Fruit fly (Drosophila melanogaster): ENCODE results near the gene Cht7.
A peak's percentile ranks its signal among the peaks of the same experiment; 100 is the strongest.

Gene Cht7

dm6 chr3L:3045256-3045743, 61.5 kb downstream of the Cht7 start (continued):
- TF ChIP-seq so (GFP tag; IDR thresholded peaks at IDR 0.05) (no peak; the same call in 2 of the 3 replicates), CG12299 (tag; optimal IDR thresholded peaks at IDR 0.05) (no peak), vnd (GFP tag; IDR thresholded peaks at IDR 0.05; ENCODE audit: partially characterized antibody) (no peak), CG10543 (GFP tag; optimal IDR thresholded peaks at IDR 0.05) (no peak), CG11695 (GFP tag; IDR thresholded peaks at IDR 0.05) (peak; percentile 33; the same call in 1 of the 3 replicates), vvl (GFP tag; IDR thresholded peaks at IDR 0.05) (peak; percentile 56; the same call in 1 of the 2 replicates), Fer2 (tag; optimal IDR thresholded peaks at IDR 0.05) (no peak), CG14441 (GFP tag; IDR thresholded peaks at IDR 0.05) (peak; percentile 27; the same call in 1 of the 2 replicates), CG10431 (GFP tag; optimal IDR thresholded peaks at IDR 0.05) (no peak), Side (GFP tag; optimal IDR thresholded peaks at IDR 0.05) (no peak), h (optimal IDR thresholded peaks at IDR 0.05) (no peak), CG14014 (GFP tag; IDR thresholded peaks at IDR 0.05) (no peak), emc (GFP tag; optimal IDR thresholded peaks at IDR 0.05) (no peak), CG5180 (GFP tag; optimal IDR thresholded peaks at IDR 0.05) (no peak), gfzf (GFP tag; optimal IDR thresholded peaks at IDR 0.05) (no peak), Sin3A (optimal IDR thresholded peaks at IDR 0.05) (no peak), CG12236 (GFP tag; optimal IDR thresholded peaks at IDR 0.05) (no peak), ap (GFP tag; IDR thresholded peaks at IDR 0.05) (no peak), CG5953 (GFP tag; IDR thresholded peaks at IDR 0.05) (no peak), CG7987 (GFP tag; optimal IDR thresholded peaks at IDR 0.05) (no peak), schlank (tag; optimal IDR thresholded peaks at IDR 0.05) (no peak), tap (tag; optimal IDR thresholded peaks at IDR 0.05) (no peak), ab (GFP tag; optimal IDR thresholded peaks at IDR 0.05) (no peak), CG15514 (GFP tag; optimal IDR thresholded peaks at IDR 0.05) (no peak), CG18476 (GFP tag; optimal IDR thresholded peaks at IDR 0.05) (no peak), her (GFP tag; optimal IDR thresholded peaks at IDR 0.05) (no peak), CG2712 (tag; optimal IDR thresholded peaks at IDR 0.05) (peak; percentile 38), CG11398 (GFP tag; optimal IDR thresholded peaks at IDR 0.05) (no peak), pum (GFP tag; optimal IDR thresholded peaks at IDR 0.05) (no peak), Bdp1 (GFP tag; optimal IDR thresholded peaks at IDR 0.05) (no peak), CG6854 (GFP tag; optimal IDR thresholded peaks at IDR 0.05) (no peak), CG11093 (GFP tag; IDR thresholded peaks at IDR 0.05) (no peak), fd3F (GFP tag; optimal IDR thresholded peaks at IDR 0.05) (peak; percentile 23), salm (tag; optimal IDR thresholded peaks at IDR 0.05) (no peak), sens-2 (GFP tag; IDR thresholded peaks at IDR 0.05) (no peak), CG17385 (GFP tag; optimal IDR thresholded peaks at IDR 0.05) (peak; percentile 44), sob (GFP tag; IDR thresholded peaks at IDR 0.05) (no peak), chif (GFP tag; optimal IDR thresholded peaks at IDR 0.05) (no peak), az2 (GFP tag; optimal IDR thresholded peaks at IDR 0.05) (peak; percentile 52), CG16813 (GFP tag; IDR thresholded peaks at IDR 0.05; ENCODE audit: partially characterized antibody) (no peak), kni (GFP tag; optimal IDR thresholded peaks at IDR 0.05) (no peak), D (optimal IDR thresholded peaks at IDR 0.05) (no peak), D (GFP tag; optimal IDR thresholded peaks at IDR 0.05) (no peak), pita (GFP tag; optimal IDR thresholded peaks at IDR 0.05) (no peak), exex (tag; optimal IDR thresholded peaks at IDR 0.05) (no peak), CG12219 (GFP tag; optimal IDR thresholded peaks at IDR 0.05) (no peak), Mes4 (GFP tag; optimal IDR thresholded peaks at IDR 0.05) (no peak), CG10147 (GFP tag; optimal IDR thresholded peaks at IDR 0.05) (peak; percentile 41), chm (GFP tag; IDR thresholded peaks at IDR 0.05) (no peak), ems (GFP tag; optimal IDR thresholded peaks at IDR 0.05) (no peak), PHDP (tag; optimal IDR thresholded peaks at IDR 0.05) (peak; percentile 42), Ssrp (tag; optimal IDR thresholded peaks at IDR 0.05) (peak; percentile 26)

Data from whole organism, embryonic.